Worm (Caenorhabditis elegans) whole organism, young adult: ENCODE measurements around the gene C29F7.1.

Experiments
- B0261.1 ChIP-seq: sonication (generic microtip); optimal IDR thresholded peaks from 2 replicates; lab custom pipeline; 2016; ENCODE audit warnings: mild to moderate bottlenecking, missing genetic modification characterization, moderate library complexity, missing compliant biosample characterization
- B0336.3 ChIP-seq: fragments of 200-800 bp; sonication (Bioruptor generic); IDR thresholded peaks from 2 replicates; pipeline ENCODE4 v1.3.6; 2022; ENCODE audit warnings: missing genetic modification characterization, missing compliant biosample characterization
- D2030.7 ChIP-seq: fragments of 200-800 bp; sonication (Bioruptor generic); IDR thresholded peaks from 2 replicates; pipeline ENCODE4 v1.3.6; 2022; ENCODE audit warnings: missing genetic modification reagents, missing genetic modification characterization, missing compliant biosample characterization
- F33H1.4 ChIP-seq: fragments of 200-800 bp; sonication (Bioruptor generic); IDR thresholded peaks from 2 replicates; pipeline ENCODE4 v1.3.6; 2022; ENCODE audit warnings: missing genetic modification reagents, missing genetic modification characterization, missing compliant biosample characterization
- F37B4.10 ChIP-seq: fragments of 200-800 bp; sonication (Bioruptor generic); IDR thresholded peaks from 2 replicates; pipeline ENCODE4 v1.3.6; 2022; ENCODE audit warnings: missing genetic modification characterization, missing compliant biosample characterization
- F52B5.7 ChIP-seq: sonication (generic microtip); optimal IDR thresholded peaks from 2 replicates; lab custom pipeline; 2016; ENCODE audit warnings: mild to moderate bottlenecking, missing genetic modification characterization, missing compliant biosample characterization
- K12H6.12 ChIP-seq: fragments of 200-800 bp; sonication (Bioruptor generic); optimal IDR thresholded peaks from 2 replicates; lab custom pipeline; 2018; ENCODE audit warnings: mild to moderate bottlenecking, missing genetic modification characterization, missing compliant biosample characterization
- T07F8.4 ChIP-seq: sonication (generic microtip); optimal IDR thresholded peaks from 2 replicates; lab custom pipeline; 2016; ENCODE audit warnings: mild to moderate bottlenecking, missing genetic modification characterization, moderate library complexity, missing compliant biosample characterization
- Y53F4B.3 ChIP-seq: fragments of 200-800 bp; sonication (Bioruptor generic); IDR thresholded peaks from 2 replicates; pipeline ENCODE4 v1.3.6; 2022; ENCODE audit warnings: missing genetic modification reagents, missing genetic modification characterization, missing compliant biosample characterization
- Y56A3A.18 ChIP-seq: fragments of 200-800 bp; sonication (Bioruptor generic); IDR thresholded peaks from 2 replicates; pipeline ENCODE4 v1.3.6; 2022; ENCODE audit warnings: missing genetic modification reagents, missing genetic modification characterization, missing compliant biosample characterization
- Y95B8A.8 ChIP-seq: fragments of 200-800 bp; sonication (Bioruptor generic); IDR thresholded peaks from 2 replicates; pipeline ENCODE4 v1.3.6; 2022; ENCODE audit warnings: missing genetic modification reagents, missing genetic modification characterization, missing compliant biosample characterization
- ama-1 ChIP-seq, 3 experiments: fragments of 150-350 bp in 1 of 3; sonication (generic microtip) in 2 of 3; optimal IDR thresholded peaks; 2 replicates each; lab custom pipeline; 2014 to 2018; ENCODE audit warnings: missing biosample characterization in 2 of 3, missing genetic modification characterization in 2 of 3, missing genetic modification reagents in 2 of 3
- aptf-3 ChIP-seq: fragments of 200-800 bp; sonication (Bioruptor generic); IDR thresholded peaks from 2 replicates; pipeline ENCODE4 v1.3.6; 2022; ENCODE audit warnings: missing genetic modification characterization, missing compliant biosample characterization
- cebp-2 ChIP-seq: fragments of 200-800 bp; sonication (Bioruptor generic); IDR thresholded peaks from 2 replicates; pipeline ENCODE4 v1.3.6; 2022; ENCODE audit warnings: missing genetic modification characterization, missing compliant biosample characterization
- ceh-27 ChIP-seq: fragments of 200-800 bp; sonication (Bioruptor generic); optimal IDR thresholded peaks from 2 replicates; lab custom pipeline; 2018; ENCODE audit warnings: mild to moderate bottlenecking, missing genetic modification characterization, moderate library complexity, missing compliant biosample characterization
- chd-7 ChIP-seq: sonication (generic microtip); optimal IDR thresholded peaks from 2 replicates; lab custom pipeline; 2016; ENCODE audit warnings: mild to moderate bottlenecking, missing genetic modification characterization, moderate library complexity, missing compliant biosample characterization
- dpff-1 ChIP-seq: sonication (generic microtip); optimal IDR thresholded peaks from 2 replicates; lab custom pipeline; 2017; ENCODE audit warnings: mild to moderate bottlenecking, missing genetic modification characterization, missing compliant biosample characterization
- dpl-1 ChIP-seq: fragments of 150-350 bp; optimal IDR thresholded peaks from 2 replicates; lab custom pipeline; 2014; ENCODE audit warnings: missing biosample characterization, missing genetic modification reagents, missing genetic modification characterization
- egl-18 ChIP-seq: fragments of 200-800 bp; sonication (Bioruptor generic); IDR thresholded peaks from 2 replicates; pipeline ENCODE4 v1.3.6; 2022; ENCODE audit warnings: missing genetic modification reagents, missing genetic modification characterization, missing compliant biosample characterization
- egl-44 ChIP-seq: fragments of 200-800 bp; sonication (Bioruptor generic); IDR thresholded peaks from 2 replicates; pipeline ENCODE4 v1.3.6; 2022; ENCODE audit warnings: missing genetic modification reagents, missing genetic modification characterization, missing compliant biosample characterization
- gei-17 ChIP-seq: fragments of 200-800 bp; sonication (Bioruptor generic); optimal IDR thresholded peaks from 2 replicates; lab custom pipeline; 2018; ENCODE audit warnings: mild to moderate bottlenecking, missing genetic modification characterization, missing compliant biosample characterization
- him-1 ChIP-seq: sonication (generic microtip); optimal IDR thresholded peaks from 2 replicates; lab custom pipeline; 2016; ENCODE audit warnings: missing genotype, missing genetic modification reagents, missing genetic modification characterization, missing compliant biosample characterization
- hlh-12 ChIP-seq: sonication (generic microtip); optimal IDR thresholded peaks from 2 replicates; lab custom pipeline; 2016; ENCODE audit warnings: missing genetic modification characterization, missing compliant biosample characterization
- hmg-1.2 ChIP-seq: fragments of 200-800 bp; sonication (Bioruptor generic); IDR thresholded peaks from 2 replicates; pipeline ENCODE4 v1.3.6; 2022; ENCODE audit warnings: missing genetic modification reagents, missing genetic modification characterization, missing compliant biosample characterization
- lin-26 ChIP-seq: fragments of 200-800 bp; sonication (Bioruptor generic); IDR thresholded peaks from 2 replicates; pipeline ENCODE4 v1.3.6; 2022; ENCODE audit warnings: missing genetic modification reagents, missing genetic modification characterization, missing compliant biosample characterization
- lin-40 ChIP-seq: sonication (generic microtip); optimal IDR thresholded peaks from 2 replicates; lab custom pipeline; 2016; ENCODE audit warnings: missing genetic modification characterization, mild to moderate bottlenecking, missing compliant biosample characterization, missing genotype, missing genetic modification reagents
- lin-54 ChIP-seq: fragments of 200-800 bp; sonication (Bioruptor generic); optimal IDR thresholded peaks from 2 replicates; lab custom pipeline; 2018; ENCODE audit warnings: mild to moderate bottlenecking, missing genetic modification characterization, missing compliant biosample characterization
- madf-3 ChIP-seq: fragments of 200-800 bp; sonication (Bioruptor generic); IDR thresholded peaks from 2 replicates; pipeline ENCODE4 v1.3.6; 2022; ENCODE audit warnings: missing genetic modification reagents, missing genetic modification characterization, missing compliant biosample characterization
- madf-6 ChIP-seq: fragments of 200-800 bp; sonication (Bioruptor generic); IDR thresholded peaks from 2 replicates; pipeline ENCODE4 v1.3.6; 2022; ENCODE audit warnings: missing genetic modification reagents, missing genetic modification characterization, missing compliant biosample characterization
- madf-8 ChIP-seq: fragments of 200-800 bp; sonication (Bioruptor generic); conservative IDR thresholded peaks from 2 replicates; pipeline ENCODE4 v1.3.6; 2022; ENCODE audit warnings: missing genetic modification reagents, missing genetic modification characterization, missing compliant biosample characterization
- nfyb-1 ChIP-seq: fragments of 200-800 bp; sonication (Bioruptor generic); IDR thresholded peaks from 2 replicates; pipeline ENCODE4 v1.3.6; 2022; ENCODE audit warnings: missing genetic modification reagents, missing genetic modification characterization, missing compliant biosample characterization
- nhr-80 ChIP-seq: sonication (generic microtip); optimal IDR thresholded peaks from 2 replicates; lab custom pipeline; 2016; ENCODE audit warnings: missing genetic modification characterization, missing compliant biosample characterization
- nhr-90 ChIP-seq: sonication (generic microtip); optimal IDR thresholded peaks from 2 replicates; lab custom pipeline; 2016; ENCODE audit warnings: missing genotype, mild to moderate bottlenecking, missing genetic modification characterization, missing compliant biosample characterization
- rcor-1 ChIP-seq: fragments of 200-800 bp; sonication (Bioruptor generic); IDR thresholded peaks from 2 replicates; pipeline ENCODE4 v1.3.6; 2022; ENCODE audit warnings: missing genetic modification reagents, missing genetic modification characterization, missing compliant biosample characterization
- rpc-1 ChIP-seq, 2 experiments: fragments of 150-350 bp in 1 of 2; sonication (generic microtip) in 1 of 2; optimal IDR thresholded peaks; 2 replicates each; lab custom pipeline; 2014 to 2018; ENCODE audit warnings: missing biosample characterization in 1 of 2, missing genetic modification characterization in 1 of 2, missing genetic modification reagents in 1 of 2, missing genotype in 1 of 2
- sdz-38 ChIP-seq: sonication (generic microtip); optimal IDR thresholded peaks from 2 replicates; lab custom pipeline; 2016; ENCODE audit warnings: missing genotype, missing genetic modification characterization, missing compliant biosample characterization
- snpc-1.1 ChIP-seq: sonication (generic microtip); optimal IDR thresholded peaks from 2 replicates; lab custom pipeline; 2017; ENCODE audit warnings: missing genetic modification characterization, mild to moderate bottlenecking, missing compliant biosample characterization, antibody characterized with exemption, moderate library complexity, missing genotype, missing genetic modification reagents; ENCODE audit not compliant: insufficient read depth
- snpc-4 ChIP-seq, 5 experiments: fragments of 150-350 bp in 1 of 5; sonication (generic microtip) in 4 of 5; optimal IDR thresholded peaks; 2 replicates each; lab custom pipeline; 2014 to 2018; ENCODE audit warnings: missing genetic modification characterization in 5 of 5, missing biosample characterization in 3 of 5, antibody characterized with exemption in 2 of 5, mild to moderate bottlenecking in 2 of 5, missing compliant biosample characterization in 2 of 5, missing genotype in 2 of 5, moderate library complexity in 2 of 5, missing genetic modification reagents in 1 of 5
- sptf-2 ChIP-seq: fragments of 200-800 bp; sonication (Bioruptor generic); optimal IDR thresholded peaks from 2 replicates; lab custom pipeline; 2018; ENCODE audit warnings: mild to moderate bottlenecking, missing genetic modification characterization, missing compliant biosample characterization
- tlf-1 ChIP-seq: fragments of 200-800 bp; sonication (Bioruptor generic); optimal IDR thresholded peaks from 2 replicates; lab custom pipeline; 2018; ENCODE audit warnings: mild to moderate bottlenecking, missing genetic modification characterization, missing compliant biosample characterization
- zim-3 ChIP-seq: sonication (generic microtip); optimal IDR thresholded peaks from 2 replicates; lab custom pipeline; 2017; ENCODE audit warnings: mild to moderate bottlenecking, missing genetic modification characterization, moderate library complexity, missing compliant biosample characterization
- ztf-26 ChIP-seq: sonication (generic microtip); optimal IDR thresholded peaks from 2 replicates; lab custom pipeline; 2017; ENCODE audit warnings: missing genetic modification characterization, missing compliant biosample characterization
- ztf-28 ChIP-seq: fragments of 200-800 bp; sonication (Bioruptor generic); IDR thresholded peaks from 2 replicates; pipeline ENCODE4 v1.3.6; 2022; ENCODE audit warnings: missing genetic modification reagents, missing genetic modification characterization, missing compliant biosample characterization
- ztf-3 ChIP-seq: fragments of 200-800 bp; sonication (Bioruptor generic); optimal IDR thresholded peaks from 2 replicates; lab custom pipeline; 2018; ENCODE audit warnings: mild to moderate bottlenecking, missing genetic modification characterization, missing compliant biosample characterization
- ztf-6 ChIP-seq: fragments of 200-800 bp; sonication (Bioruptor generic); IDR thresholded peaks from 2 replicates; pipeline ENCODE4 v1.3.6; 2022; ENCODE audit warnings: missing genetic modification reagents, missing genetic modification characterization, missing compliant biosample characterization

The C29F7.1 gene

DNA sequence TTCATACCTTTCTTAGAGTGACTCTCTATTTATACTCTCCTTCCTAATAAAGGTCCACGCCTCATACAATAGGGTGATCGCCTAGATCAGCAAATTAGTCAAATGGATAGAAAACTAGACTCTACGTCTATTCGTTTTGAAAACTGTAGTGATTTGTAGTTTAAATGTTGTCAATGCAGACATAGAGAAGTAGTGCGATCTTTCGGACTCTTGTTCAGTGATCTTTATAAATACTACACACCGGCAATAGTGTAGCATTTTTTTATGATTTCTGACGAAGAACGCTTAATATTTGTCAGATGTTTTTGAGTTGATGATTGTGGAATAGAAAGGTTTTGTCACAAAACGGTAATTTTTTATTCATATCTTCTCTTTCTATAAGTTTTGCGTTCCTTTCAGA, 1.6 kb downstream of the C29F7.1 start:
- TF ChIP-seq egl-18 (GFP tag; lab: Robert Waterston, UW) (no peak), F37B4.10 (GFP tag; lab: Robert Waterston, UW) (no peak), ztf-26 (tag; lab: Kevin White, UChicago) (no peak), cebp-2 (GFP tag; lab: Robert Waterston, UW) (no peak), F33H1.4 (GFP tag; lab: Robert Waterston, UW) (no peak), Y56A3A.18 (GFP tag; lab: Robert Waterston, UW) (no peak), K12H6.12 (tag; lab: Kevin White, UChicago) (no peak), F52B5.7 (tag; lab: Kevin White, UChicago) (no peak), ama-1 (optimal IDR thresholded peaks at IDR 0.05; lab: Kevin White, UChicago) (no peak), ama-1 (GFP tag; optimal IDR thresholded peaks at IDR 0.05; lab: Kevin White, UChicago) (no peak), tlf-1 (no peak), madf-6 (GFP tag; lab: Robert Waterston, UW) (no peak), hmg-1.2 (GFP tag; lab: Robert Waterston, UW) (no peak), madf-3 (GFP tag; lab: Robert Waterston, UW) (no peak), B0336.3 (GFP tag; lab: Robert Waterston, UW) (no peak), dpl-1 (no peak), madf-8 (GFP tag; lab: Robert Waterston, UW) (no peak)

- TF ChIP-seq dpff-1 (tag; lab: Kevin White, UChicago) (no peak), ztf-3 (GFP tag; lab: Kevin White, UChicago) (no peak), nhr-80 (peak; percentile 49)
These were observed 2.6 kb downstream of the C29F7.1 start for ce11 chrX:13412307-13412706.

DNA sequence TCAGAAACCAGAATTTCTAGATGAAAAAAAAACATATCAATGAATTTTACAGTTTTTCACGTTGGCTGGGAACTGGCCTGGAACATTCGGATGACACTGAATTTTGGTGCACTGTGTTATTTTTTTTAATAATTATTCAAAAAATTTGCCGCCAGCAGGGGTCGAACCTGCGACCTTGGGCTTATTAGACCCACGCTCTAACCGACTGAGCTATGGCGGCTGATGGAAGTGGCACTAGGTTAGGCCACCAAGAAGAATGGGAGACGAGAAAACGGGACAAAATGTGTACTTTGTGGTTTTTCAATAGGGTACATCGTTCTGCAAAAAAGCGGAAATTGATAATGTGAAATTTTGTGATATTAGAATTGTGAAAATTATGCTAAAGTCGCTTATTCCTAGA, 5.2 kb downstream of the C29F7.1 start:
- TF ChIP-seq lin-40 (tag; lab: Kevin White, UChicago) (peak; percentile 43), sptf-2 (GFP tag; lab: Kevin White, UChicago) (no peak), him-1 (peak; percentile 85), D2030.7 (GFP tag; lab: Robert Waterston, UW) (peak; percentile 50), zim-3 (peak; percentile 17), sdz-38 (no peak), madf-8 (GFP tag; lab: Robert Waterston, UW) (no peak), chd-7 (peak; percentile 55), ztf-28 (no peak), snpc-1.1 (tag; lab: Kevin White, UChicago) (peak; percentile 17), ceh-27 (GFP tag; lab: Kevin White, UChicago) (no peak), Y95B8A.8 (GFP tag; lab: Robert Waterston, UW) (no peak), lin-26 (peak; percentile 69), rpc-1 (optimal IDR thresholded peaks at IDR 0.05; lab: Kevin White, UChicago) (peak; percentile 69), rpc-1 (tag; optimal IDR thresholded peaks at IDR 0.05; lab: Kevin White, UChicago) (peak; percentile 79), ztf-6 (no peak), lin-54 (GFP tag; lab: Kevin White, UChicago) (no peak), ztf-26 (tag; lab: Kevin White, UChicago) (no peak), B0261.1 (tag; lab: Kevin White, UChicago) (peak; percentile 77), egl-44 (peak; percentile 50; the same call in 1 of the 2 replicates), hlh-12 (no peak), nhr-90 (tag; lab: Kevin White, UChicago) (peak; percentile 78), aptf-3 (GFP tag; lab: Robert Waterston, UW) (no peak), rcor-1 (GFP tag; lab: Robert Waterston, UW) (peak; percentile 36; the same call in 1 of the 2 replicates), Y53F4B.3 (no peak), nfyb-1 (GFP tag; lab: Robert Waterston, UW) (peak; percentile 44; the same call in 1 of the 2 replicates), gei-17 (GFP tag; lab: Kevin White, UChicago) (no peak), snpc-4 (GFP tag; optimal IDR thresholded peaks at IDR 0.05; lab: Kevin White, UChicago) (peak; percentile 75), snpc-4 (tag; optimal IDR thresholded peaks at IDR 0.05; lab: Kevin White, UChicago) (peak in 3 of 4 experiments; percentile 3 to 82 (median 72)), F52B5.7 (tag; lab: Kevin White, UChicago) (no peak), T07F8.4 (peak; percentile 12)
